Fruit fly (Drosophila melanogaster): ENCODE measurements around the gene CASK.

Gene CASK

DNA sequence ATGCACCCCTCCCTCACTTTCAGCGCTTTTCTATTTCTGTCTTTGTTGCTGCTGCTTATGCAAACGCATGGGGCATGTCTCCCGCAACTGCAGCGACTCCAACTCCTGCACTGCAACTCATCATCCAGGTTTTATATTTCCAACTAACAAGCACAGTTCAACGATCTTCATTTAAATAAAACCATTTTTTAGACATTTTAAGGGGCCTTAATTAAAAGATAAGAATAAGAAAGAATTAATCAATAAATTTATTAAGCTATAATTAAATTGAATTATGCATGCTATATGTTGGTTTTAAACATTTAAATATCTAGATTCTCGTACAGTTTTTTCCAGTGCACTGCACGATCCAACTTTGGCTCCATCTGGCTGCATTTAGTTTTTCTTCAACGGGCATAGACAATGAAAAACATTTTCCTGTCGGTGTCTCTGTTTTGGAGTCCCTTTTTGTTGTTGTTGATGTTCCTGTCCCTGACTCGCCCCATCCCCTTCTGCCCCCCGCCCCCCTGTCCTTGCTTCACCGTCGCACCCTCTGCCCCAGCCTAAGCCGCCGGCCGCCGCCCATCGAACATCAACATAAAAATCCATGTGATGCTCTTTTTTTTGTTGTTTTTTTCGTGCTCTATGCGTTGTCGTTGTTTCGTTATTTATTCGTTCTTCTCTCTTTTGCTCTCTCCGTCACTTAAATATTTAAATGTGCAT lies 6.5 kb upstream of the CASK start (continued):
- TF ChIP-seq Poxn (GFP tag; IDR thresholded peaks at IDR 0.05) (no peak), hbn (GFP tag; IDR thresholded peaks at IDR 0.05; ENCODE audit: partially characterized antibody) (no peak), CG13775 (GFP tag; optimal IDR thresholded peaks at IDR 0.05) (peak; percentile 71), klu (GFP tag; IDR thresholded peaks at IDR 0.05) (no peak), CG17829 (tag; optimal IDR thresholded peaks at IDR 0.05) (peak; percentile 94), Dbx (GFP tag; IDR thresholded peaks at IDR 0.05) (no peak), jigr1 (GFP tag; IDR thresholded peaks at IDR 0.05) (no peak), jumu (GFP tag; optimal IDR thresholded peaks at IDR 0.05) (no peak), trh (GFP tag; optimal IDR thresholded peaks at IDR 0.05) (no peak), CG7745 (tag; optimal IDR thresholded peaks at IDR 0.05) (peak; percentile 56), unc-4 (GFP tag; IDR thresholded peaks at IDR 0.05; ENCODE audit: partially characterized antibody) (no peak), CG13123 (GFP tag; optimal IDR thresholded peaks at IDR 0.05) (peak; percentile 32), Mes4 (GFP tag; optimal IDR thresholded peaks at IDR 0.05) (no peak), Sox100B (GFP tag; optimal IDR thresholded peaks at IDR 0.05) (peak; percentile 76), ATbp (GFP tag; optimal IDR thresholded peaks at IDR 0.05) (peak; percentile 70), Atf3 (GFP tag; optimal IDR thresholded peaks at IDR 0.05) (no peak), Asciz (GFP tag; optimal IDR thresholded peaks at IDR 0.05) (peak; percentile 57), Xbp1 (GFP tag; optimal IDR thresholded peaks at IDR 0.05) (peak; percentile 63), zen (tag; optimal IDR thresholded peaks at IDR 0.05) (peak; percentile 63), Nf-YC (tag; optimal IDR thresholded peaks at IDR 0.05) (no peak), yki (optimal IDR thresholded peaks at IDR 0.05) (no peak), Mrtf (GFP tag; IDR thresholded peaks at IDR 0.05) (no peak; the same call in 2 of the 3 replicates), CG11560 (tag; IDR thresholded peaks at IDR 0.05) (no peak), unpg (GFP tag; optimal IDR thresholded peaks at IDR 0.05) (peak; percentile 89), CG8478 (optimal IDR thresholded peaks at IDR 0.05) (no peak), trem (tag; optimal IDR thresholded peaks at IDR 0.05) (peak; percentile 92), mld (GFP tag; IDR thresholded peaks at IDR 0.05; ENCODE audit: partially characterized antibody) (no peak), fd102C (GFP tag; optimal IDR thresholded peaks at IDR 0.05) (no peak), CG14441 (GFP tag; IDR thresholded peaks at IDR 0.05) (no peak), NfI (GFP tag; optimal IDR thresholded peaks at IDR 0.05) (no peak), CG31224 (GFP tag; IDR thresholded peaks at IDR 0.05) (no peak), CTCF (GFP tag; optimal IDR thresholded peaks at IDR 0.05) (peak; percentile 12), CG14667 (GFP tag; IDR thresholded peaks at IDR 0.05) (peak; percentile 35; the same call in 1 of the 2 replicates), fd96Cb (tag; optimal IDR thresholded peaks at IDR 0.05) (peak; percentile 84), Dad (GFP tag; optimal IDR thresholded peaks at IDR 0.05) (no peak), eyg (GFP tag; optimal IDR thresholded peaks at IDR 0.05) (no peak), D (optimal IDR thresholded peaks at IDR 0.05) (no peak), D (GFP tag; optimal IDR thresholded peaks at IDR 0.05) (peak; percentile 90), p53 (GFP tag; optimal IDR thresholded peaks at IDR 0.05) (no peak), CG6683 (GFP tag; optimal IDR thresholded peaks at IDR 0.05) (no peak), CG4424 (GFP tag; optimal IDR thresholded peaks at IDR 0.05) (peak; percentile 86), danr (GFP tag; IDR thresholded peaks at IDR 0.05) (no peak), inv (GFP tag; IDR thresholded peaks at IDR 0.05; ENCODE audit: partially characterized antibody) (no peak), Dfd (GFP tag; optimal IDR thresholded peaks at IDR 0.05) (no peak), Ets65A (GFP tag) (no peak), her (GFP tag; optimal IDR thresholded peaks at IDR 0.05) (no peak), CG6254 (GFP tag; optimal IDR thresholded peaks at IDR 0.05) (peak; percentile 75), nerfin-1 (tag; optimal IDR thresholded peaks at IDR 0.05) (peak; percentile 66), kah (GFP tag; optimal IDR thresholded peaks at IDR 0.05) (no peak), bab2 (GFP tag; optimal IDR thresholded peaks at IDR 0.05) (no peak), ato (GFP tag; IDR thresholded peaks at IDR 0.05; ENCODE audit: partially characterized antibody) (no peak), Ptx1 (GFP tag; IDR thresholded peaks at IDR 0.05) (no peak)
